Fruit fly (Drosophila melanogaster): ENCODE results near the gene CG33124.

DNA sequence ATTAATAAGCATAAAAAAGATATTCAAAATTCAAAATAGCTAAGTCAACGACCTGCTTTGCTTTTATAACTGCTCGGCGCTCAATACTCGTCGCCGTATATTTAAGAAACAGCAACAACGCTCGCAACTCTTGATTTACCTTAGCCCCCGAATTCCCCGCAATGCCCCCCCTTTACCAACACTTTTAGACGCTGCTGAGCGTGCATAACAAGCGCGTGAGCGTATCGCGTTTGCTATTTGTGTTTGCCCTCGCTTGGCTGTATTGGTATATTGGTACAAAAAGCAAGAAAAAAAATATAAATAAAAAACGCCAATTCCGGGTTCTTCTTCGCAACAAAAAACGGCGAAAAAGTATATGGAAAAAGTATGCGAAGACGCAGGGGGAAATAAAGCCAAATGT, 43.0 kb downstream of the CG33124 start:
- TF ChIP-seq CG8478 (optimal IDR thresholded peaks at IDR 0.05) (no peak), CTCF (optimal IDR thresholded peaks at IDR 0.05) (no peak)

All from S2 (cell line).